Worm (Caenorhabditis elegans) whole organism, midembryonic: ENCODE data around the gene lap-1.

Experiments
- T22C8.4 ChIP-seq: fragments of 200-800 bp; sonication (Bioruptor generic); IDR thresholded peaks from 2 replicates; pipeline ENCODE4 v1.3.6; 2022; ENCODE audit warnings: missing genetic modification characterization, missing compliant biosample characterization
- med-1 ChIP-seq: sonication (generic microtip); optimal IDR thresholded peaks from 2 replicates; lab custom pipeline; 2017; ENCODE audit warnings: missing genetic modification characterization, mild to moderate bottlenecking, missing compliant biosample characterization, antibody characterized with exemption, missing genetic modification reagents; ENCODE audit not compliant: insufficient read depth
- ztf-23 ChIP-seq: fragments of 200-800 bp; sonication (Bioruptor generic); IDR thresholded peaks from 2 replicates; pipeline ENCODE4 v1.3.6; 2022; ENCODE audit warnings: missing genetic modification reagents, missing genetic modification characterization, missing compliant biosample characterization

- no peak for TF ChIP-seq med-1 (GFP tag; lab: Kevin White, UChicago)
- no peak for TF ChIP-seq ztf-23 (GFP tag; lab: Robert Waterston, UW)
- no peak for TF ChIP-seq T22C8.4 (GFP tag; lab: Robert Waterston, UW)
Observed at ce11 chrIII:8400478-8400877, 1.2 kb downstream of the lap-1 start.
